Fruit fly (Drosophila melanogaster): ENCODE measurements around the gene DNAlig3.

Gene DNAlig3

dm6 chr3R:12441008-12441606 lies 39.5 kb upstream of the DNAlig3 start:
- no peak for TF ChIP-seq Aef1 (GFP tag; IDR thresholded peaks at IDR 0.05)
- no peak for TF ChIP-seq pan (optimal IDR thresholded peaks at IDR 0.05)
- peak in 1 of 2 experiments; percentile 15 for TF ChIP-seq pan (GFP tag; optimal IDR thresholded peaks at IDR 0.05 in 1 of 2, IDR thresholded peaks at IDR 0.05 in 1 of 2)
- no peak for TF ChIP-seq nom (GFP tag; optimal IDR thresholded peaks at IDR 0.05)
- no peak for TF ChIP-seq Spps (tag; optimal IDR thresholded peaks at IDR 0.05)
- no peak for TF ChIP-seq CG34224 (GFP tag; IDR thresholded peaks at IDR 0.05; ENCODE audit: partially characterized antibody)
- 0 out of 4 replicates have a peak, but pooled peaks have one; percentile 76 for TF ChIP-seq chinmo (GFP tag; IDR thresholded peaks at IDR 0.05; ENCODE audit: partially characterized antibody)
- peak; percentile 24; the same call in 1 of the 2 replicates for TF ChIP-seq CG9932 (GFP tag; IDR thresholded peaks at IDR 0.05)
- TF ChIP-seq CG10543 (GFP tag; optimal IDR thresholded peaks at IDR 0.05) = peak; percentile 37
- no peak for TF ChIP-seq Sox102F (GFP tag; optimal IDR thresholded peaks at IDR 0.05)
- TF ChIP-seq bab2 (GFP tag; optimal IDR thresholded peaks at IDR 0.05) = no peak
- TF ChIP-seq Dp (GFP tag; optimal IDR thresholded peaks at IDR 0.05) = no peak
- peak; percentile 58 for TF ChIP-seq exex (tag; optimal IDR thresholded peaks at IDR 0.05)
- peak; percentile 2 for TF ChIP-seq CG18599 (GFP tag; optimal IDR thresholded peaks at IDR 0.05)
- peak; percentile 36 for TF ChIP-seq Med (GFP tag)
- no peak for TF ChIP-seq cad (GFP tag; optimal IDR thresholded peaks at IDR 0.05)
- TF ChIP-seq CG2116 (GFP tag; optimal IDR thresholded peaks at IDR 0.05) = no peak
- no peak for TF ChIP-seq repo (GFP tag; optimal IDR thresholded peaks at IDR 0.05)
- TF ChIP-seq CG12769 (tag; optimal IDR thresholded peaks at IDR 0.05) = peak; percentile 74
- peak; percentile 20; the same call in 1 of the 2 replicates for TF ChIP-seq CG32532 (GFP tag; IDR thresholded peaks at IDR 0.05)
- TF ChIP-seq Deaf1 (tag; optimal IDR thresholded peaks at IDR 0.05) = peak; percentile 46
- TF ChIP-seq nmo (GFP tag; optimal IDR thresholded peaks at IDR 0.05) = no peak
- no peak for TF ChIP-seq CG7987 (GFP tag; optimal IDR thresholded peaks at IDR 0.05)
- TF ChIP-seq CG8290 (GFP tag; optimal IDR thresholded peaks at IDR 0.05) = no peak
- TF ChIP-seq CG8290 (tag; optimal IDR thresholded peaks at IDR 0.05) = peak in 1 of 2 experiments; percentile 41
- TF ChIP-seq CG9727 (GFP tag; optimal IDR thresholded peaks at IDR 0.05) = no peak
- TF ChIP-seq HHEX (GFP tag; optimal IDR thresholded peaks at IDR 0.05) = no peak
- peak; percentile 25; the same call in 1 of the 2 replicates for TF ChIP-seq onecut (GFP tag; IDR thresholded peaks at IDR 0.05)

- TF ChIP-seq unpg (GFP tag; optimal IDR thresholded peaks at IDR 0.05) = no peak
- peak; percentile 55 for TF ChIP-seq YL-1 (GFP tag; optimal IDR thresholded peaks at IDR 0.05)
- peak in 1 of 3 experiments; percentile 41 for TF ChIP-seq Stat92E (GFP tag; optimal IDR thresholded peaks at IDR 0.05)
- no peak for TF ChIP-seq CG2202 (tag; optimal IDR thresholded peaks at IDR 0.05)
- peak; percentile 88 for TF ChIP-seq BEAF-32 (GFP tag; optimal IDR thresholded peaks at IDR 0.05)
- no peak for TF ChIP-seq B-H2 (GFP tag; optimal IDR thresholded peaks at IDR 0.05)
- TF ChIP-seq MTF-1 (GFP tag; optimal IDR thresholded peaks at IDR 0.05; ENCODE audit: borderline replicate concordance) = no peak
- TF ChIP-seq sd (tag; optimal IDR thresholded peaks at IDR 0.05) = peak; percentile 29
- no peak for TF ChIP-seq CG13424 (tag; optimal IDR thresholded peaks at IDR 0.05)
- no peak for TF ChIP-seq Camta (GFP tag; optimal IDR thresholded peaks at IDR 0.05)
- no peak for TF ChIP-seq CG4820 (GFP tag; optimal IDR thresholded peaks at IDR 0.05)
- TF ChIP-seq CG9437 (GFP tag; optimal IDR thresholded peaks at IDR 0.05) = no peak
- TF ChIP-seq lola (GFP tag; optimal IDR thresholded peaks at IDR 0.05) = no peak
- no peak for TF ChIP-seq Dad (GFP tag; optimal IDR thresholded peaks at IDR 0.05)
- TF ChIP-seq Ravus (GFP tag; IDR thresholded peaks at IDR 0.05) = no peak
- peak; percentile 80 for TF ChIP-seq CG7987 (GFP tag; optimal IDR thresholded peaks at IDR 0.05)
- peak; percentile 90 for TF ChIP-seq vnd (GFP tag; IDR thresholded peaks at IDR 0.05; ENCODE audit: partially characterized antibody)
- TF ChIP-seq gcm (GFP tag; optimal IDR thresholded peaks at IDR 0.05) = peak; percentile 27
- TF ChIP-seq CG10366 (GFP tag; IDR thresholded peaks at IDR 0.05) = no peak
- peak; percentile 90 for TF ChIP-seq Bgb (GFP tag; IDR thresholded peaks at IDR 0.05; ENCODE audit: partially characterized antibody)
- TF ChIP-seq CG17802 (tag; optimal IDR thresholded peaks at IDR 0.05) = no peak
These were observed 37.9 kb upstream of the DNAlig3 start, which contains the start of gene Desat1 for dm6 chr3R:12439401-12440143. Gene Desat1 (plus strand): TSS chr3R:12439600.

Data from whole organism, embryonic.